Worm (Caenorhabditis elegans) whole organism, late embryonic: ENCODE data around the gene C04A2.15.

Experiments used
- C08G9.2 ChIP-seq: sonication (generic microtip); optimal IDR thresholded peaks from 2 replicates; lab custom pipeline; 2016; ENCODE audit warnings: mild to moderate bottlenecking, missing genetic modification characterization, moderate library complexity, missing compliant biosample characterization
- F13H6.1 ChIP-seq: sonication (generic microtip); optimal IDR thresholded peaks from 2 replicates; lab custom pipeline; 2016; ENCODE audit warnings: missing genetic modification characterization, missing compliant biosample characterization
- ahr-1 ChIP-seq: sonication (generic microtip); optimal IDR thresholded peaks from 2 replicates; lab custom pipeline; 2016; ENCODE audit warnings: missing genetic modification characterization, missing compliant biosample characterization
- ceh-14 ChIP-seq: sonication (generic microtip); optimal IDR thresholded peaks from 2 replicates; lab custom pipeline; 2016; ENCODE audit warnings: missing genotype, missing genetic modification characterization, missing compliant biosample characterization
- ceh-18 ChIP-seq: sonication (generic microtip); optimal IDR thresholded peaks from 2 replicates; lab custom pipeline; 2016; ENCODE audit warnings: missing genetic modification characterization, missing compliant biosample characterization
- ceh-24 ChIP-seq: sonication (generic microtip); optimal IDR thresholded peaks from 2 replicates; lab custom pipeline; 2016; ENCODE audit warnings: mild to moderate bottlenecking, missing genetic modification characterization, missing compliant biosample characterization
- ceh-31 ChIP-seq: sonication (generic microtip); optimal IDR thresholded peaks from 2 replicates; lab custom pipeline; 2016; ENCODE audit warnings: missing genetic modification characterization, missing compliant biosample characterization
- ceh-34 ChIP-seq: sonication (generic microtip); optimal IDR thresholded peaks from 2 replicates; lab custom pipeline; 2016; ENCODE audit warnings: mild to moderate bottlenecking, missing genetic modification characterization, missing compliant biosample characterization
- ceh-9 ChIP-seq: sonication (generic microtip); optimal IDR thresholded peaks from 2 replicates; lab custom pipeline; 2016; ENCODE audit warnings: mild to moderate bottlenecking, missing genetic modification characterization, inconsistent platforms, missing compliant biosample characterization
- elt-2 ChIP-seq: sonication (generic microtip); optimal IDR thresholded peaks from 2 replicates; lab custom pipeline; 2016; ENCODE audit warnings: missing genetic modification reagents, missing genetic modification characterization, missing compliant biosample characterization
- fax-1 ChIP-seq: sonication (generic microtip); optimal IDR thresholded peaks from 2 replicates; lab custom pipeline; 2016; ENCODE audit warnings: missing genotype, missing genetic modification characterization, missing compliant biosample characterization
- fkh-6 ChIP-seq: sonication (generic microtip); optimal IDR thresholded peaks from 2 replicates; lab custom pipeline; 2016; ENCODE audit warnings: missing genetic modification characterization, missing compliant biosample characterization
- hlh-13 ChIP-seq: fragments of 200-800 bp; sonication (Bioruptor generic); optimal IDR thresholded peaks from 2 replicates; lab custom pipeline; 2018; ENCODE audit warnings: mild to moderate bottlenecking, missing genetic modification characterization, missing compliant biosample characterization
- hlh-15 ChIP-seq: sonication (generic microtip); optimal IDR thresholded peaks from 2 replicates; lab custom pipeline; 2016; ENCODE audit warnings: missing genetic modification characterization, missing compliant biosample characterization
- hlh-30 ChIP-seq: sonication (generic microtip); optimal IDR thresholded peaks from 2 replicates; lab custom pipeline; 2017; ENCODE audit warnings: antibody characterized with exemption, missing genetic modification characterization, missing compliant biosample characterization; ENCODE audit not compliant: insufficient read depth
- hlh-6 ChIP-seq: sonication (generic microtip); optimal IDR thresholded peaks from 2 replicates; lab custom pipeline; 2016; ENCODE audit warnings: missing genotype, missing genetic modification characterization, missing compliant biosample characterization
- madf-2 ChIP-seq: sonication (generic microtip); optimal IDR thresholded peaks from 2 replicates; lab custom pipeline; 2017; ENCODE audit warnings: missing genetic modification characterization, missing compliant biosample characterization
- mec-3 ChIP-seq: sonication (generic microtip); optimal IDR thresholded peaks from 2 replicates; lab custom pipeline; 2016; ENCODE audit warnings: borderline replicate concordance, missing genetic modification characterization, missing compliant biosample characterization
- nhr-232 ChIP-seq: sonication (generic microtip); optimal IDR thresholded peaks from 2 replicates; lab custom pipeline; 2016; ENCODE audit warnings: missing genetic modification characterization, missing compliant biosample characterization
- odd-2 ChIP-seq: sonication (generic microtip); optimal IDR thresholded peaks from 2 replicates; lab custom pipeline; 2017; ENCODE audit warnings: antibody characterized with exemption, mild to moderate bottlenecking, missing genetic modification characterization, missing compliant biosample characterization
- pax-1 ChIP-seq: fragments of 150-350 bp; optimal IDR thresholded peaks from 2 replicates; lab custom pipeline; 2014; ENCODE audit warnings: missing biosample characterization, missing genetic modification characterization
- pha-2 ChIP-seq: sonication (generic microtip); optimal IDR thresholded peaks from 2 replicates; lab custom pipeline; 2017; ENCODE audit warnings: mild to moderate bottlenecking, missing genetic modification characterization, missing compliant biosample characterization
- pha-4 ChIP-seq: fragments of 150-350 bp; optimal IDR thresholded peaks from 2 replicates; lab custom pipeline; 2018; ENCODE audit warnings: missing biosample characterization, missing genetic modification reagents, missing genetic modification characterization
- ref-2 ChIP-seq: sonication (generic microtip); optimal IDR thresholded peaks from 2 replicates; lab custom pipeline; 2016; ENCODE audit warnings: missing genetic modification characterization, missing compliant biosample characterization
- rnt-1 ChIP-seq: sonication (generic microtip); optimal IDR thresholded peaks from 2 replicates; lab custom pipeline; 2016; ENCODE audit warnings: missing genetic modification characterization, missing compliant biosample characterization
- sdc-2 ChIP-seq: sonication (generic microtip); optimal IDR thresholded peaks from 2 replicates; lab custom pipeline; 2016; ENCODE audit warnings: missing genotype, missing genetic modification characterization, missing compliant biosample characterization
- sox-2 ChIP-seq: fragments of 200-800 bp; sonication (Bioruptor generic); IDR thresholded peaks from 2 replicates; pipeline ENCODE4 v1.3.6; 2022; ENCODE audit warnings: missing genetic modification reagents, missing genetic modification characterization, missing compliant biosample characterization
- sox-4 ChIP-seq: sonication (generic microtip); optimal IDR thresholded peaks from 2 replicates; lab custom pipeline; 2017; ENCODE audit warnings: mild to moderate bottlenecking, missing genetic modification characterization, inconsistent platforms, missing compliant biosample characterization
- tbx-2 ChIP-seq: sonication (generic microtip); optimal IDR thresholded peaks from 2 replicates; lab custom pipeline; 2016; ENCODE audit warnings: missing genetic modification characterization, missing compliant biosample characterization
- unc-42 ChIP-seq: sonication (generic microtip); optimal IDR thresholded peaks from 2 replicates; lab custom pipeline; 2016; ENCODE audit warnings: missing genotype, missing genetic modification characterization, missing compliant biosample characterization
- unc-55 ChIP-seq: sonication (generic microtip); optimal IDR thresholded peaks from 2 replicates; lab custom pipeline; 2017; ENCODE audit warnings: missing biosample characterization, missing genetic modification reagents, missing genetic modification characterization

Gene C04A2.15

DNA sequence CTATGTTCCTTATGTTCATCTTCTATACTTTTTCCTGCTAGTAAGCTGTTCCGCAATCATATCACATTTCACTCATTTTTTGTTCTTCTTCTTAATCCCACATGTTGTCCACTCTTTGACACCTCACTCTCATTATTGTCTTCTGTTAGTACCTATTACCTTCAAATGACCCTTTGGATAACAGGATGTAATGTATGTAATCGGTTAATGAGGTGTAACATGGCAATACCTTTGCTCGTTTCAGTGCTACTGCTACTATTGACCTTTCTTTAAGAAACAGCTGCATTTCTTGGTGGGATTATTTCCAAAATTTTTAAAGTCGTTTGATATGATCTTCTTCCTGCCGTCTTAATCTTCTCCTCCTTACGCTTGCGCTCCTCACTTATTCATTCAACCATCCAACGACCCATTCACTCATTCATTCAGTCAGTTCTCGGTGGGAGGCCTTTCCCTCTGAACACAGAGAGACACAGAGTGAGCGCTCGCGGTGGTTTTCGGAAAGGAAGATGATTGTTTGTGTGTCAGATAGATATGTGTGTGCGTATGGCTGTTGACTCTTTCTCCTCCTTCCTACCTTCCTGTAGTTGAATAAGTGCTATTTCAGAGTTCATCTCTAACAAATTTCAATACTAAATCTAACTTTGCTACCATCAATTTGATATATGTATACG is 20.4 kb upstream of the C04A2.15 start:
- peak; percentile 3 for TF ChIP-seq pax-1 (tag; lab: Kevin White, UChicago)
- no peak for TF ChIP-seq sdc-2
- peak; percentile 53 for TF ChIP-seq ceh-31 (tag; lab: Kevin White, UChicago)
- TF ChIP-seq unc-55 (GFP tag; lab: Kevin White, UChicago): no peak
- no peak for TF ChIP-seq C08G9.2 (tag; lab: Kevin White, UChicago)
- TF ChIP-seq sox-2 (GFP tag; lab: Robert Waterston, UW): peak; percentile 39
- TF ChIP-seq nhr-232 (tag; lab: Kevin White, UChicago): peak; percentile 29
- no peak for TF ChIP-seq odd-2 (tag; lab: Kevin White, UChicago)
- TF ChIP-seq tbx-2 (tag; lab: Kevin White, UChicago): peak; percentile 28
- TF ChIP-seq ceh-34 (tag; lab: Kevin White, UChicago): no peak
- TF ChIP-seq fax-1: no peak

DNA sequence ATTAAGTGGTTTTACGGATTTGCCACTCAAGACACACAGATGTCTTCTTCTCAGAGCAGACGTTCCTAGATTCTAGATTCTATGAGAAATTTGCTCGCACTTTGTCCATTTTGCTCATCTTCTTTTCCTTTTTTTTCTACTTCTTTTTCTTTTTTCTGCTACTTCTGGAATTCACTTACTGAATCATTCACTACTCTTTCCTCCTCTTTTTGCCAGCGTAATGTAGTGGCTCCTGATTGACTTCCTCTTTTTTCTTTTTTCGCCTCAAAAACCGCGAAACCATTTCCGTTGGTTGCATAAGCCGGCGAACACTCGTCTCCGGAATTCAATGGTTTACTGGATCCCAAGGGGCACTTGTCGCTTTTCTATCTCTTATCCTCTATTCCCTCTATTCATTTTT is 19.8 kb upstream of the C04A2.15 start:
- TF ChIP-seq ceh-24 (tag; lab: Kevin White, UChicago): no peak
- TF ChIP-seq nhr-232 (tag; lab: Kevin White, UChicago): no peak
- no peak for TF ChIP-seq pha-4 (tag; lab: Kevin White, UChicago)
- TF ChIP-seq sox-4 (tag; lab: Kevin White, UChicago): no peak
- no peak for TF ChIP-seq fkh-6 (tag; lab: Kevin White, UChicago)
- no peak for TF ChIP-seq ceh-18 (tag; lab: Kevin White, UChicago)
- TF ChIP-seq ceh-34 (tag; lab: Kevin White, UChicago): no peak
- TF ChIP-seq unc-42 (tag; lab: Kevin White, UChicago): peak; percentile 13

ce11 chrII:6832695-6833389 is 19.2 kb upstream of the C04A2.15 start:
- TF ChIP-seq ahr-1 (tag; lab: Kevin White, UChicago) (no peak), hlh-6 (tag; lab: Kevin White, UChicago) (peak; percentile 13), tbx-2 (tag; lab: Kevin White, UChicago) (peak; percentile 17), ceh-31 (tag; lab: Kevin White, UChicago) (peak; percentile 17), rnt-1 (tag; lab: Kevin White, UChicago) (peak; percentile 40), pha-2 (tag; lab: Kevin White, UChicago) (peak; percentile 19), hlh-15 (tag; lab: Kevin White, UChicago) (no peak), ceh-14 (tag; lab: Kevin White, UChicago) (peak; percentile 13), madf-2 (tag; lab: Kevin White, UChicago) (no peak), mec-3 (tag; lab: Kevin White, UChicago) (no peak), ceh-18 (tag; lab: Kevin White, UChicago) (peak; percentile 39), elt-2 (tag; lab: Kevin White, UChicago) (peak; percentile 32), C08G9.2 (tag; lab: Kevin White, UChicago) (peak; percentile 27)

ce11 chrII:6833781-6834339 is 18.2 kb upstream of the C04A2.15 start:
- TF ChIP-seq sox-4 (tag; lab: Kevin White, UChicago) (no peak), C08G9.2 (tag; lab: Kevin White, UChicago) (peak; percentile 4), hlh-30 (tag; lab: Kevin White, UChicago) (peak; percentile 63), ceh-34 (tag; lab: Kevin White, UChicago) (peak; percentile 30), ceh-9 (tag; lab: Kevin White, UChicago) (no peak), ceh-31 (tag; lab: Kevin White, UChicago) (peak; percentile 18), F13H6.1 (peak; percentile 32), tbx-2 (tag; lab: Kevin White, UChicago) (peak; percentile 1), ref-2 (peak; percentile 55), hlh-13 (no peak)
- TF ChIP-seq, all 69 proteins: peak for 7
